Worm (Caenorhabditis elegans) whole organism, late embryonic: ENCODE measurements around the gene C25F9.6.

ENCODE experiments used
- ceh-31 ChIP-seq: sonication (generic microtip); optimal IDR thresholded peaks from 2 replicates; lab custom pipeline; 2016; ENCODE audit warnings: missing genetic modification characterization, missing compliant biosample characterization
- che-1 ChIP-seq: sonication (generic microtip); optimal IDR thresholded peaks from 2 replicates; lab custom pipeline; 2016; ENCODE audit warnings: mild to moderate bottlenecking, missing genetic modification characterization, missing compliant biosample characterization
- hlh-30 ChIP-seq: sonication (generic microtip); optimal IDR thresholded peaks from 2 replicates; lab custom pipeline; 2017; ENCODE audit warnings: antibody characterized with exemption, missing genetic modification characterization, missing compliant biosample characterization; ENCODE audit not compliant: insufficient read depth
- lin-11 ChIP-seq: fragments of 200-800 bp; sonication (Bioruptor generic); optimal IDR thresholded peaks from 2 replicates; lab custom pipeline; 2018; ENCODE audit warnings: mild to moderate bottlenecking, missing genetic modification characterization, missing compliant biosample characterization
- tbx-2 ChIP-seq: sonication (generic microtip); optimal IDR thresholded peaks from 2 replicates; lab custom pipeline; 2016; ENCODE audit warnings: missing genetic modification characterization, missing compliant biosample characterization

DNA sequence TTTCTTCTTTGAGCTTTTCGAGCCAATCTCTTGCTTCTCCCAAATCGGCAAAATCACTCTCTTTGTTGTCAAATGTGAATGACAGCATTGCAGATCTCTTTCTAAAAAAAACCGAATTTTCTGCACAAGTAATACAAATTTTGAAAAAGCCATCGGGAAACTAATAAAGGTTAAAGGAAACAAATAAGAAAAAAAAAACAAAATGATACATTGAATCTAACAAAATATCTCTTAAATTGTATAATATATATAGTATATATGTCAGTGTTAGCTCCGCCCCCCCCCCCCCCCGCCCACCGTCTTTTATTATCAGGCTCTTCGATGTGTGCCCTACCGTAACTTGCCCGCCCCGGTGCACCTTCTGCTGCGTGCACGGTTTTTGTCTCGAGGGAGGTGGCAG, 27.8 kb upstream of the C25F9.6 start, which contains the start of gene C25F9.11:
- TF ChIP-seq hlh-30 (tag; lab: Kevin White, UChicago) (no peak), ceh-31 (tag; lab: Kevin White, UChicago) (no peak), lin-11 (tag; lab: Kevin White, UChicago) (no peak), che-1 (tag; lab: Kevin White, UChicago) (no peak), tbx-2 (tag; lab: Kevin White, UChicago) (no peak)
